Fruit fly (Drosophila melanogaster): ENCODE measurements around the gene CG10650.

dm6 chr2L:18990133-18990532 lies 5.6 kb downstream of the CG10650 start, which contains the start of gene CG15170:
- TF ChIP-seq EcR (GFP tag; optimal IDR thresholded peaks at IDR 0.05): no peak
- TF ChIP-seq psq (optimal IDR thresholded peaks at IDR 0.05): no peak
